Worm (Caenorhabditis elegans) whole organism, L4 larva: ENCODE measurements around the gene DH11.5.

Experiments used
- F10B5.3 ChIP-seq: sonication (generic microtip); optimal IDR thresholded peaks from 2 replicates; lab custom pipeline; 2016; ENCODE audit warnings: mild to moderate bottlenecking, missing genetic modification characterization, missing compliant biosample characterization
- R02D3.7 ChIP-seq: fragments of 150-350 bp; sonication (generic microtip); optimal IDR thresholded peaks from 3 replicates; lab custom pipeline; 2014; ENCODE audit warnings: missing biosample characterization, missing genetic modification characterization
- Y5F2A.4 ChIP-seq: fragments of 200-800 bp; sonication (Bioruptor generic); optimal IDR thresholded peaks from 2 replicates; lab custom pipeline; 2018; ENCODE audit warnings: mild to moderate bottlenecking, missing genetic modification characterization, missing compliant biosample characterization
- ZK337.2 ChIP-seq: fragments of 200-800 bp; sonication (Bioruptor generic); IDR thresholded peaks from 2 replicates; pipeline ENCODE4 v1.3.6; 2022; ENCODE audit warnings: missing genetic modification reagents, missing genetic modification characterization, missing compliant biosample characterization
- ZK546.5 ChIP-seq, 2 experiments: sonication (generic microtip); optimal IDR thresholded peaks; 2 replicates each; lab custom pipeline; 2017; ENCODE audit warnings: missing biosample characterization in 2 of 2, missing genetic modification characterization in 2 of 2
- aly-2 ChIP-seq: sonication (generic microtip); optimal IDR thresholded peaks from 2 replicates; lab custom pipeline; 2018; ENCODE audit warnings: missing biosample characterization, missing genetic modification characterization
- ama-1 ChIP-seq: fragments of 150-350 bp; optimal IDR thresholded peaks from 2 replicates; lab custom pipeline; 2014; ENCODE audit warnings: inconsistent platforms, mixed read lengths
- arid-1 ChIP-seq: fragments of 200-800 bp; sonication (Bioruptor generic); conservative IDR thresholded peaks from 2 replicates; pipeline ENCODE4 v1.3.6; 2022; ENCODE audit warnings: missing genetic modification reagents, missing genetic modification characterization, missing compliant biosample characterization
- attf-4 ChIP-seq: sonication (generic microtip); optimal IDR thresholded peaks from 3 replicates; lab custom pipeline; 2017; ENCODE audit warnings: missing biosample characterization, missing genetic modification characterization
- ceh-44 ChIP-seq: fragments of 200-800 bp; sonication (Bioruptor generic); IDR thresholded peaks from 2 replicates; pipeline ENCODE4 v1.3.6; 2022; ENCODE audit warnings: missing genetic modification reagents, missing genetic modification characterization, missing compliant biosample characterization
- cey-2 ChIP-seq: sonication (generic microtip); optimal IDR thresholded peaks from 3 replicates; lab custom pipeline; 2017; ENCODE audit warnings: missing genetic modification characterization, mild to moderate bottlenecking, missing compliant biosample characterization, antibody characterized with exemption, borderline replicate concordance; ENCODE audit not compliant: insufficient read depth
- ctbp-1 ChIP-seq: fragments of 200-800 bp; sonication (Bioruptor generic); IDR thresholded peaks from 2 replicates; pipeline ENCODE4 v1.3.6; 2022; ENCODE audit warnings: missing genetic modification reagents, missing genetic modification characterization, missing compliant biosample characterization
- daf-16 ChIP-seq, 3 experiments: sonication (generic microtip); optimal IDR thresholded peaks; 2 replicates each; lab custom pipeline; 2016 to 2017; ENCODE audit warnings: missing genetic modification characterization in 3 of 3, missing genetic modification reagents in 3 of 3, mild to moderate bottlenecking in 2 of 3, missing compliant biosample characterization in 2 of 3, missing biosample characterization in 1 of 3, moderate library complexity in 1 of 3
- dmd-6 ChIP-seq: fragments of 200-800 bp; sonication (Bioruptor generic); IDR thresholded peaks from 2 replicates; pipeline ENCODE4 v1.3.6; 2022; ENCODE audit warnings: missing genetic modification reagents, missing genetic modification characterization, missing compliant biosample characterization
- dve-1 ChIP-seq: sonication (generic microtip); optimal IDR thresholded peaks from 2 replicates; lab custom pipeline; 2017; ENCODE audit warnings: antibody characterized with exemption, mild to moderate bottlenecking, missing genetic modification characterization, missing compliant biosample characterization; ENCODE audit not compliant: insufficient read depth
- fos-1 ChIP-seq: fragments of 150-350 bp; optimal IDR thresholded peaks from 2 replicates; lab custom pipeline; 2014; ENCODE audit warnings: missing biosample characterization, missing genetic modification characterization
- gei-8 ChIP-seq: fragments of 200-800 bp; sonication (Bioruptor generic); optimal IDR thresholded peaks from 2 replicates; lab custom pipeline; 2018; ENCODE audit warnings: mild to moderate bottlenecking, missing genetic modification characterization, missing compliant biosample characterization
- hlh-11 ChIP-seq: fragments of 200-800 bp; sonication (Bioruptor generic); optimal IDR thresholded peaks from 2 replicates; lab custom pipeline; 2018; ENCODE audit warnings: mild to moderate bottlenecking, missing genetic modification characterization, missing compliant biosample characterization
- jun-1 ChIP-seq: fragments of 150-350 bp; optimal IDR thresholded peaks from 2 replicates; lab custom pipeline; 2014; ENCODE audit warnings: missing biosample characterization, missing genetic modification reagents, missing genetic modification characterization
- lin-1 ChIP-seq: fragments of 200-800 bp; sonication (Bioruptor generic); IDR thresholded peaks from 2 replicates; pipeline ENCODE4 v1.3.6; 2022; ENCODE audit warnings: missing genetic modification reagents, missing genetic modification characterization, missing compliant biosample characterization
- lin-38 ChIP-seq: fragments of 200-800 bp; sonication (Bioruptor generic); IDR thresholded peaks from 2 replicates; pipeline ENCODE4 v1.3.6; 2022; ENCODE audit warnings: missing genetic modification reagents, missing genetic modification characterization, missing compliant biosample characterization
- lin-39 ChIP-seq: fragments of 150-350 bp; optimal IDR thresholded peaks from 2 replicates; lab custom pipeline; 2014; ENCODE audit warnings: missing biosample characterization, missing genetic modification reagents, missing genetic modification characterization
- mxl-2 ChIP-seq: fragments of 200-800 bp; sonication (Bioruptor generic); conservative IDR thresholded peaks from 2 replicates; pipeline ENCODE4 v1.3.6; 2022; ENCODE audit warnings: missing genetic modification reagents, missing genetic modification characterization, missing compliant biosample characterization
- mxl-3 ChIP-seq: fragments of 200-800 bp; sonication (Bioruptor generic); optimal IDR thresholded peaks from 2 replicates; lab custom pipeline; 2018; ENCODE audit warnings: mild to moderate bottlenecking, missing genetic modification characterization, missing compliant biosample characterization
- nhr-10 ChIP-seq: fragments of 150-350 bp; optimal IDR thresholded peaks from 2 replicates; lab custom pipeline; 2014; ENCODE audit warnings: missing biosample characterization, missing genetic modification characterization
- nhr-25 ChIP-seq: sonication (generic microtip); optimal IDR thresholded peaks from 2 replicates; lab custom pipeline; 2017; ENCODE audit warnings: missing genetic modification characterization, mild to moderate bottlenecking, missing compliant biosample characterization, antibody characterized with exemption, moderate library complexity, borderline replicate concordance; ENCODE audit not compliant: insufficient read depth
- nhr-41 ChIP-seq: fragments of 200-800 bp; sonication (Bioruptor generic); IDR thresholded peaks from 2 replicates; pipeline ENCODE4 v1.3.6; 2022; ENCODE audit warnings: missing genetic modification reagents, missing genetic modification characterization, missing compliant biosample characterization
- nhr-42 ChIP-seq: fragments of 200-800 bp; sonication (Bioruptor generic); IDR thresholded peaks from 2 replicates; pipeline ENCODE4 v1.3.6; 2022; ENCODE audit warnings: missing genetic modification characterization, missing compliant biosample characterization
- nhr-6 ChIP-seq: fragments of 150-350 bp; optimal IDR thresholded peaks from 2 replicates; lab custom pipeline; 2014; ENCODE audit warnings: missing biosample characterization, missing genetic modification characterization
- nhr-76 ChIP-seq: fragments of 150-350 bp; optimal IDR thresholded peaks from 2 replicates; lab custom pipeline; 2014; ENCODE audit warnings: missing biosample characterization, missing genetic modification characterization
- php-3 ChIP-seq: fragments of 200-800 bp; sonication (Bioruptor generic); IDR thresholded peaks from 2 replicates; pipeline ENCODE4 v1.3.6; 2022; ENCODE audit warnings: missing genetic modification reagents, missing genetic modification characterization, missing compliant biosample characterization
- saeg-2 ChIP-seq: fragments of 200-800 bp; sonication (Bioruptor generic); IDR thresholded peaks from 2 replicates; pipeline ENCODE4 v1.3.6; 2022; ENCODE audit warnings: missing genetic modification reagents, missing genetic modification characterization, missing compliant biosample characterization
- set-16 ChIP-seq: fragments of 200-800 bp; sonication (Bioruptor generic); IDR thresholded peaks from 2 replicates; pipeline ENCODE4 v1.3.6; 2022; ENCODE audit warnings: missing genetic modification reagents, missing genetic modification characterization, missing compliant biosample characterization
- snpc-1.2 ChIP-seq: fragments of 200-800 bp; sonication (Bioruptor generic); IDR thresholded peaks from 2 replicates; pipeline ENCODE4 v1.3.6; 2022; ENCODE audit warnings: missing genetic modification reagents, missing genetic modification characterization, missing compliant biosample characterization
- snpc-4 ChIP-seq: fragments of 150-350 bp; optimal IDR thresholded peaks from 2 replicates; lab custom pipeline; 2014; ENCODE audit warnings: missing biosample characterization, missing genetic modification characterization
- spr-1 ChIP-seq: sonication (generic microtip); optimal IDR thresholded peaks from 2 replicates; lab custom pipeline; 2016; ENCODE audit warnings: mild to moderate bottlenecking, missing genetic modification characterization, missing compliant biosample characterization
- unc-130 ChIP-seq: sonication (generic microtip); optimal IDR thresholded peaks from 2 replicates; lab custom pipeline; 2016; ENCODE audit warnings: missing genetic modification reagents, missing genetic modification characterization, missing compliant biosample characterization
- unc-39 ChIP-seq: sonication (generic microtip); optimal IDR thresholded peaks from 2 replicates; lab custom pipeline; 2017; ENCODE audit warnings: missing biosample characterization, missing genetic modification characterization
- unc-62 ChIP-seq, 3 experiments: fragments of 150-350 bp in 1 of 3; sonication (generic microtip); optimal IDR thresholded peaks in 2 of 3; peaks in 1 of 3; 1 replicate in 1 of 3; 2 replicates in 2 of 3; lab custom pipeline; 2014 to 2017; ENCODE audit warnings: missing biosample characterization in 3 of 3, missing genetic modification characterization in 3 of 3, missing genetic modification reagents in 3 of 3, missing genotype in 1 of 3
- zag-1 ChIP-seq: fragments of 150-350 bp; optimal IDR thresholded peaks from 2 replicates; lab custom pipeline; 2014; ENCODE audit warnings: missing biosample characterization, missing genetic modification characterization
- zfp-2 ChIP-seq: sonication (generic microtip); optimal IDR thresholded peaks from 2 replicates; lab custom pipeline; 2016; ENCODE audit warnings: mild to moderate bottlenecking, missing genetic modification characterization, missing compliant biosample characterization
- zfp-3 ChIP-seq: fragments of 200-800 bp; sonication (Bioruptor generic); conservative IDR thresholded peaks from 2 replicates; pipeline ENCODE4 v1.3.6; 2022; ENCODE audit warnings: missing genetic modification reagents, missing genetic modification characterization, missing compliant biosample characterization
- zip-2 ChIP-seq: fragments of 150-350 bp; optimal IDR thresholded peaks from 2 replicates; lab custom pipeline; 2014; ENCODE audit warnings: missing biosample characterization, missing genetic modification characterization

DH11.5 gene

DNA sequence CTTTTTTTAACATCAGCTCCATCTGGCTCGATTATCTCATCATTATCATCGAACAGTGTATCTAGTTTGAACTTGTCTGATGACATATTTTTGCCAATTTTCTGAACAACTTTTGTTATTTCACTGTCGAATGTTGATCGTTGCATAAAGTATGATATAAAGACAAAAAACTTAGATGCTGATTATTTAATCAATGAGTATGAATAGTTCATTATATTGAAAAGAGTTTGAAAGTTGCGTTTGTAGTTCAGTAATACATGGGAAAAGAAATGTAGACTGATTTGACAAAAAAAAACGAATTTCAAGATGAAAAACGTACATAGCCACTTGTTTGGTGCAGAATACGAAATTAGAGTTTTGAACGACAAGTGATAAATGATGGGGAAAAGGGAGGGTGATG, 46.1 kb downstream of the DH11.5 start, which contains the start of gene hda-2:
Gene hda-2 (minus strand): TSS at position 101 of the 400 bp plus-strand sequence.
- TF ChIP-seq spr-1 (tag; lab: Kevin White, UChicago) (no peak), lin-38 (0 out of 2 replicates have a peak, but pooled peaks have one; percentile 9)

DNA sequence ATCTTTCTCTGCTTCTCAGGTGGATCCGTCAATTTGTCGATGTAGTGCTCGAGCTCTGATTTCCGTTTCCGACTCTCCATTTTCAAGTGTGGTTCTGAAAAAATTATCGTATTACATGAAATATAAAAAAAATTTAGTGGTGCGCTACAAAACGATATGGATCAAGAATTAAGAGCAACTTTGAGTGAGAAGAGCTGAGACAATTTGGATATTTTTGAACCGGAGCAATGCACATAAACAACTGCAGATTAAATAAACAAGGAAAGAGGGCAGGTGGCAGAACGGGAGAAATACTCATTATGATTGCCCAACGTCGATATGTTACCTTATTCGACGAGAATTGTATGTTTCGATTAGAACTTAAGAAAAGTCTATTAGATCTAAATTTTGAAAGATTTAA, 51.3 kb downstream of the DH11.5 start, which contains the start of gene swsn-7:
Gene swsn-7 (minus strand): TSS at position 101 of the 400 bp plus-strand sequence.
- TF ChIP-seq cey-2 (tag; lab: Kevin White, UChicago) (no peak), zag-1 (no peak), snpc-4 (tag; lab: Kevin White, UChicago) (no peak), Y5F2A.4 (GFP tag; lab: Kevin White, UChicago) (no peak), ctbp-1 (GFP tag; lab: Robert Waterston, UW) (no peak)

DNA sequence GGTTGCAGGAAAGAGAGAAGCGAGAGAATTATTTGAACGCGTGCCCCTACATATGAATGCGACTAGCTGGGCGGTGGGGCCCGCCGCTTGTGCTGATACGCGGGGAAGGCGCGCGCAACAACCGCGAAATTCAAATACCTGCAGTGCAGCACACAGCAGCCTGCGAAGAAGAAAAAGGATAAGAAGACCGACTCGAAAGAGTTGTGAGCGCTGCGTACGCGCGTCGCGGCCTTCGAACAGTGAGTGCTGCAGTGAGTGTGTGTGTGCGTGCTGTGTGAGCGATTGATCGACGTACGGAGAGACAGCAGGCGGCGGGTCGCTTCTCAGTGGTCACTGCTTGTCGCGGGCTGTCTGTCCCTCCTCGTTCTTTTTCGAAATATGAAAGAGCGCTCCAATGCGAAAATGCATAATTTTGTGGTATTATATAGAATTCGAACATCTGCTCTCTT, 51.9 kb downstream of the DH11.5 start:
- TF ChIP-seq zfp-3 (0 out of 2 replicates have a peak, but pooled peaks have one; percentile 60), nhr-6 (peak; percentile 43), daf-16 (GFP tag; optimal IDR thresholded peaks at IDR 0.05; lab: Kevin White, UChicago) (peak in 1 of 2 experiments; percentile 65), daf-16 (tag; optimal IDR thresholded peaks at IDR 0.05; lab: Kevin White, UChicago) (peak; percentile 70), nhr-10 (tag; lab: Kevin White, UChicago) (no peak), dve-1 (tag; lab: Kevin White, UChicago) (peak; percentile 98), lin-38 (peak; percentile 91), fos-1 (no peak), unc-62 (GFP tag; optimal IDR thresholded peaks at IDR 0.05 in 1 of 2; lab: Kevin White, UChicago) (peak in 1 of 2 experiments; percentile 99), unc-62 (tag; optimal IDR thresholded peaks at IDR 0.05; lab: Kevin White, UChicago) (no peak), zip-2 (tag; lab: Kevin White, UChicago) (peak; percentile 34), unc-130 (GFP tag; lab: Kevin White, UChicago) (no peak), ctbp-1 (GFP tag; lab: Robert Waterston, UW) (peak; percentile 94), zfp-2 (peak; percentile 72), cey-2 (tag; lab: Kevin White, UChicago) (no peak), ZK337.2 (peak; percentile 43; the same call in 1 of the 2 replicates), set-16 (peak; percentile 97), lin-39 (no peak), snpc-1.2 (GFP tag; lab: Robert Waterston, UW) (no peak), nhr-42 (GFP tag; lab: Robert Waterston, UW) (0 out of 2 replicates have a peak, but pooled peaks have one; percentile 62), lin-1 (peak; percentile 53; the same call in 1 of the 2 replicates), F10B5.3 (tag; lab: Kevin White, UChicago) (peak; percentile 82), snpc-4 (tag; lab: Kevin White, UChicago) (no peak), arid-1 (GFP tag; lab: Robert Waterston, UW) (peak; percentile 76), dmd-6 (GFP tag; lab: Robert Waterston, UW) (peak; percentile 91), mxl-2 (peak; percentile 54; the same call in 1 of the 2 replicates), zag-1 (peak; percentile 6), unc-39 (tag; lab: Kevin White, UChicago) (no peak), mxl-3 (GFP tag; lab: Kevin White, UChicago) (peak; percentile 89), nhr-41 (GFP tag; lab: Robert Waterston, UW) (0 out of 2 replicates have a peak, but pooled peaks have one; percentile 67), saeg-2 (GFP tag; lab: Robert Waterston, UW) (peak; percentile 84; the same call in 1 of the 2 replicates), Y5F2A.4 (GFP tag; lab: Kevin White, UChicago) (no peak), nhr-76 (tag; lab: Kevin White, UChicago) (no peak), ZK546.5 (tag; optimal IDR thresholded peaks at IDR 0.05; lab: Kevin White, UChicago) (no peak), R02D3.7 (tag; lab: Kevin White, UChicago) (no peak), gei-8 (GFP tag; lab: Kevin White, UChicago) (peak; percentile 87), attf-4 (tag; lab: Kevin White, UChicago) (no peak), ama-1 (lab: Kevin White, UChicago) (no peak), nhr-25 (peak; percentile 86), php-3 (GFP tag; lab: Robert Waterston, UW) (peak; percentile 77), jun-1 (tag; lab: Kevin White, UChicago) (peak; percentile 67), hlh-11 (tag; lab: Kevin White, UChicago) (peak; percentile 97), ceh-44 (GFP tag; lab: Robert Waterston, UW) (peak; percentile 43; the same call in 1 of the 2 replicates), aly-2 (tag; lab: Kevin White, UChicago) (no peak)
